In genomic region chrV:9930612-9931065, ce11 we compare ENCODE assay signal across 5 worm cellular contexts.
A peak's percentile ranks its signal among the peaks of the same experiment; 100 is the strongest.
TF ChIP-seq lines count a peak whose summit lies in the region.

rmh-2 (minus strand) TSS chrV:9930775.
suds-3 (plus strand) TSS chrV:9931015.

TF ChIP-seq in whole organism, L1 larva, 84 proteins besides CTCF, POLR2A, EP300 and RAD21 (continues in another document):
- TF ChIP-seq sup-37 (GFP tag; optimal IDR thresholded peaks at IDR 0.05; lab: Kevin White, UChicago) (no peak), sptf-1 (tag; optimal IDR thresholded peaks at IDR 0.05; lab: Kevin White, UChicago) (no peak), vab-15 (tag; optimal IDR thresholded peaks at IDR 0.05; lab: Kevin White, UChicago) (no peak), ceh-82 (tag; optimal IDR thresholded peaks at IDR 0.05; lab: Kevin White, UChicago) (peak in 1 of 3 experiments; percentile 9), snpc-4 (tag; optimal IDR thresholded peaks at IDR 0.05; lab: Kevin White, UChicago) (no peak), ama-1 (optimal IDR thresholded peaks at IDR 0.05; lab: Kevin White, UChicago) (no peak), unc-130 (tag; optimal IDR thresholded peaks at IDR 0.05; lab: Kevin White, UChicago) (peak; percentile 9), C04F5.9 (tag; optimal IDR thresholded peaks at IDR 0.05; lab: Kevin White, UChicago) (no peak), elt-2 (tag; optimal IDR thresholded peaks at IDR 0.05; lab: Kevin White, UChicago) (no peak), C34B4.2 (tag; optimal IDR thresholded peaks at IDR 0.05; lab: Kevin White, UChicago) (no peak), fkh-8 (tag; optimal IDR thresholded peaks at IDR 0.05; lab: Kevin White, UChicago) (no peak), grh-1 (GFP tag; IDR thresholded peaks at IDR 0.05; lab: Robert Waterston, UW) (no peak), xbp-1 (tag; optimal IDR thresholded peaks at IDR 0.05; lab: Kevin White, UChicago) (peak; percentile 26), nhr-12 (tag; optimal IDR thresholded peaks at IDR 0.05; lab: Kevin White, UChicago) (no peak), unc-62 (GFP tag; optimal IDR thresholded peaks at IDR 0.05; lab: Kevin White, UChicago) (no peak), Y116A8C.19 (tag; optimal IDR thresholded peaks at IDR 0.05; lab: Kevin White, UChicago; ENCODE audit: borderline replicate concordance) (no peak), nhr-77 (tag; optimal IDR thresholded peaks at IDR 0.05; lab: Kevin White, UChicago) (no peak), zag-1 (tag; optimal IDR thresholded peaks at IDR 0.05; lab: Kevin White, UChicago) (no peak), rnt-1 (tag; optimal IDR thresholded peaks at IDR 0.05; lab: Kevin White, UChicago) (peak; percentile 69)

TF ChIP-seq in whole organism, L3 larva, 47 proteins besides CTCF, POLR2A, EP300 and RAD21:
- no peak for TF ChIP-seq fkh-10 (GFP tag; optimal IDR thresholded peaks at IDR 0.05; lab: Kevin White, UChicago)
- TF ChIP-seq elt-2 (tag; optimal IDR thresholded peaks at IDR 0.05; lab: Kevin White, UChicago) = peak; percentile 18
- peak; percentile 1 for TF ChIP-seq lin-39 (tag; optimal IDR thresholded peaks at IDR 0.05; lab: Kevin White, UChicago)
- TF ChIP-seq pha-4 (tag; optimal IDR thresholded peaks at IDR 0.05; lab: Kevin White, UChicago) = peak; percentile 51
- TF ChIP-seq nfya-1 (tag; optimal IDR thresholded peaks at IDR 0.05; lab: Kevin White, UChicago; ENCODE audit: insufficient read depth) = peak; percentile 78
- TF ChIP-seq lin-15B (tag; optimal IDR thresholded peaks at IDR 0.05; lab: Kevin White, UChicago) = peak; percentile 71
- no peak for TF ChIP-seq nhr-11 (tag; optimal IDR thresholded peaks at IDR 0.05; lab: Kevin White, UChicago)
- TF ChIP-seq R02D3.7 (tag; optimal IDR thresholded peaks at IDR 0.05; lab: Kevin White, UChicago) = peak; percentile 92
- TF ChIP-seq pqm-1 (tag; optimal IDR thresholded peaks at IDR 0.05; lab: Kevin White, UChicago) = no peak
- no peak for TF ChIP-seq eor-1 (tag; optimal IDR thresholded peaks at IDR 0.05; lab: Kevin White, UChicago)
- TF ChIP-seq nhr-76 (tag; optimal IDR thresholded peaks at IDR 0.05; lab: Kevin White, UChicago) = no peak

TF ChIP-seq in whole organism, early embryonic, 17 proteins besides CTCF, POLR2A, EP300 and RAD21:
- TF ChIP-seq F13C5.2 (tag; optimal IDR thresholded peaks at IDR 0.05; lab: Kevin White, UChicago) (no peak), hmg-4 (GFP tag; optimal IDR thresholded peaks at IDR 0.05; lab: Kevin White, UChicago) (peak; percentile 7), tra-4 (tag; optimal IDR thresholded peaks at IDR 0.05; lab: Kevin White, UChicago) (no peak)

TF ChIP-seq in whole organism, midembryonic, 9 proteins besides CTCF, POLR2A, EP300 and RAD21:
- peak; percentile 46 for TF ChIP-seq med-1 (GFP tag; optimal IDR thresholded peaks at IDR 0.05; lab: Kevin White, UChicago; ENCODE audit: insufficient read depth)
- no peak for TF ChIP-seq flt-1 (GFP tag; IDR thresholded peaks at IDR 0.05; lab: Robert Waterston, UW)
- no peak for TF ChIP-seq cog-1 (tag; optimal IDR thresholded peaks at IDR 0.05; lab: Kevin White, UChicago)
- TF ChIP-seq T22C8.4 (GFP tag; IDR thresholded peaks at IDR 0.05; lab: Robert Waterston, UW) = no peak
- no peak for TF ChIP-seq ztf-23 (GFP tag; IDR thresholded peaks at IDR 0.05; lab: Robert Waterston, UW)
- TF ChIP-seq klf-2 (GFP tag; conservative IDR thresholded peaks at IDR 0.05; lab: Robert Waterston, UW) = no peak
- TF ChIP-seq tab-1 (GFP tag; IDR thresholded peaks at IDR 0.05; lab: Robert Waterston, UW) = no peak

TF ChIP-seq in whole organism, young adult, 124 proteins besides CTCF, POLR2A, EP300 and RAD21:
- TF ChIP-seq ekl-4 (GFP tag; IDR thresholded peaks at IDR 0.05; lab: Robert Waterston, UW) = no peak
- no peak for TF ChIP-seq lag-1 (GFP tag; IDR thresholded peaks at IDR 0.05; lab: Robert Waterston, UW)
- no peak for TF ChIP-seq let-607 (tag; optimal IDR thresholded peaks at IDR 0.05; lab: Kevin White, UChicago)
- TF ChIP-seq lin-40 (tag; optimal IDR thresholded peaks at IDR 0.05; lab: Kevin White, UChicago) = no peak
- peak; percentile 61 for TF ChIP-seq efl-1 (GFP tag; optimal IDR thresholded peaks at IDR 0.05; lab: Kevin White, UChicago)
- no peak for TF ChIP-seq sea-2 (GFP tag; IDR thresholded peaks at IDR 0.05; lab: Robert Waterston, UW)
- TF ChIP-seq lsl-1 (GFP tag; optimal IDR thresholded peaks at IDR 0.05; lab: Kevin White, UChicago) = peak; percentile 7
- peak; percentile 20 for TF ChIP-seq dpl-1 (GFP tag; optimal IDR thresholded peaks at IDR 0.05; lab: Kevin White, UChicago)
- TF ChIP-seq cebp-1 (GFP tag; IDR thresholded peaks at IDR 0.05; lab: Robert Waterston, UW) = no peak
- TF ChIP-seq cebp-1 (tag; optimal IDR thresholded peaks at IDR 0.05; lab: Kevin White, UChicago) = no peak
- no peak for TF ChIP-seq Y53G8AR.9 (GFP tag; conservative IDR thresholded peaks at IDR 0.05; lab: Robert Waterston, UW)
- no peak for TF ChIP-seq sdz-38 (tag; optimal IDR thresholded peaks at IDR 0.05; lab: Kevin White, UChicago)
- no peak for TF ChIP-seq snpc-1.3 (tag; optimal IDR thresholded peaks at IDR 0.05; lab: Kevin White, UChicago; ENCODE audit: insufficient read depth)
- TF ChIP-seq lin-54 (GFP tag; optimal IDR thresholded peaks at IDR 0.05; lab: Kevin White, UChicago) = no peak
- TF ChIP-seq nhr-27 (tag; optimal IDR thresholded peaks at IDR 0.05; lab: Kevin White, UChicago) = no peak
- TF ChIP-seq somi-1 (GFP tag; optimal IDR thresholded peaks at IDR 0.05; lab: Kevin White, UChicago) = no peak
- TF ChIP-seq B0261.1 (tag; optimal IDR thresholded peaks at IDR 0.05; lab: Kevin White, UChicago) = no peak
- no peak for TF ChIP-seq ztf-6 (GFP tag; IDR thresholded peaks at IDR 0.05; lab: Robert Waterston, UW)
- TF ChIP-seq T26A5.8 (tag; optimal IDR thresholded peaks at IDR 0.05; lab: Kevin White, UChicago) = no peak
- TF ChIP-seq dox-1 (GFP tag; IDR thresholded peaks at IDR 0.05; lab: Robert Waterston, UW) = no peak
- TF ChIP-seq Y56A3A.18 (GFP tag; IDR thresholded peaks at IDR 0.05; lab: Robert Waterston, UW) = no peak
- TF ChIP-seq K12H6.12 (tag; optimal IDR thresholded peaks at IDR 0.05; lab: Kevin White, UChicago) = no peak
- no peak for TF ChIP-seq B0035.1 (tag; optimal IDR thresholded peaks at IDR 0.05; lab: Kevin White, UChicago)
- TF ChIP-seq F22D6.2 (tag; optimal IDR thresholded peaks at IDR 0.05; lab: Kevin White, UChicago) = no peak
- TF ChIP-seq madf-6 (GFP tag; IDR thresholded peaks at IDR 0.05; lab: Robert Waterston, UW) = peak; percentile 35; the same call in 1 of the 2 replicates
- TF ChIP-seq F23B12.7 (tag; optimal IDR thresholded peaks at IDR 0.05; lab: Kevin White, UChicago; ENCODE audit: insufficient read depth) = peak; percentile 37

Comparison
In these comparisons a context has a peak if more than half of its experiments do, and no peak if none do; other contexts are left out.
1. Of the 8 proteins assayed by ChIP-seq in both whole organism, young adult and whole organism, L1 larva: peak only in whole organism, young adult: none; only in whole organism, L1 larva: lin-35, nhr-90 and unc-130; in both: dpl-1 and efl-1; in neither: 3.